Fruit fly (Drosophila melanogaster) whole organism, embryonic: ENCODE data around the gene Ant2.
A peak's percentile ranks its signal among the peaks of the same experiment; 100 is the strongest.

Experiments
- Asciz ChIP-seq: fragments of 200-800 bp; sonication (Bioruptor generic); optimal IDR thresholded peaks from 2 replicates; lab custom pipeline; 2017; ENCODE audit warnings: missing biosample characterization, mild to moderate bottlenecking, missing genetic modification characterization, missing genetic modification reagents
- CG10543 ChIP-seq: fragments of 200-800 bp; sonication (Bioruptor generic); optimal IDR thresholded peaks from 3 replicates; lab custom pipeline; 2017; ENCODE audit warnings: missing biosample characterization, mild to moderate bottlenecking, missing genetic modification characterization, moderate library complexity
- CG11504 ChIP-seq: fragments of 200-800 bp; sonication (Bioruptor generic); optimal IDR thresholded peaks from 3 replicates; lab custom pipeline; 2019; ENCODE audit warnings: missing biosample characterization, mild to moderate bottlenecking, missing genetic modification characterization, moderate library complexity
- CG13296 ChIP-seq: fragments of 200-800 bp; sonication (Bioruptor generic); optimal IDR thresholded peaks from 3 replicates; lab custom pipeline; 2018; ENCODE audit warnings: missing biosample characterization, mild to moderate bottlenecking, missing genetic modification characterization
- CG14710 ChIP-seq: fragments of 200-800 bp; sonication (Bioruptor generic); optimal IDR thresholded peaks from 3 replicates; lab custom pipeline; 2019; ENCODE audit warnings: missing biosample characterization, mild to moderate bottlenecking, missing genetic modification characterization, moderate library complexity
- CG15601 ChIP-seq: fragments of 200-800 bp; sonication (Bioruptor generic); optimal IDR thresholded peaks from 3 replicates; lab custom pipeline; 2019; ENCODE audit warnings: missing biosample characterization, mild to moderate bottlenecking, missing genetic modification characterization, moderate library complexity
- CG17829 ChIP-seq: fragments of 200-800 bp; optimal IDR thresholded peaks from 2 replicates; lab custom pipeline; 2019; ENCODE audit warnings: missing biosample characterization, mild to moderate bottlenecking, missing genetic modification characterization, moderate library complexity
- CG18599 ChIP-seq: fragments of 200-800 bp; sonication (Bioruptor generic); optimal IDR thresholded peaks from 3 replicates; lab custom pipeline; 2017; ENCODE audit warnings: missing biosample characterization, missing genetic modification characterization, mild to moderate bottlenecking, moderate library complexity, missing genetic modification reagents
- CG42726 ChIP-seq: fragments of 200-800 bp; sonication (Bioruptor generic); IDR thresholded peaks from 2 replicates; pipeline ENCODE4 v1.3.6; 2022; ENCODE audit warnings: missing biosample characterization, missing genetic modification characterization; ENCODE audit not compliant: partially characterized antibody
- CG6254 ChIP-seq: fragments of 200-800 bp; sonication (Bioruptor generic); optimal IDR thresholded peaks from 3 replicates; lab custom pipeline; 2017; ENCODE audit warnings: mild to moderate bottlenecking, missing biosample characterization, missing genetic modification reagents, missing genetic modification characterization
- CG6813 ChIP-seq: fragments of 200-800 bp; sonication (Bioruptor generic); optimal IDR thresholded peaks from 2 replicates; lab custom pipeline; 2017; ENCODE audit warnings: missing biosample characterization, missing genetic modification characterization, mild to moderate bottlenecking, moderate library complexity, missing genetic modification reagents
- CG7928 ChIP-seq: fragments of 200-800 bp; sonication (Bioruptor generic); optimal IDR thresholded peaks from 2 replicates; lab custom pipeline; 2017; ENCODE audit warnings: missing biosample characterization, mild to moderate bottlenecking, missing genetic modification characterization
- CG7963 ChIP-seq: fragments of 200-800 bp; sonication (Bioruptor generic); IDR thresholded peaks from 3 replicates; pipeline ENCODE4 v1.3.6; 2022; ENCODE audit warnings: missing biosample characterization, missing genetic modification characterization; ENCODE audit not compliant: partially characterized antibody
- CG8290 ChIP-seq, 3 experiments: fragments of 200-800 bp; sonication (Bioruptor generic); optimal IDR thresholded peaks; 2 replicates each; lab custom pipeline; 2016 to 2019; ENCODE audit warnings: missing biosample characterization in 3 of 3, missing genetic modification characterization in 3 of 3, mild to moderate bottlenecking in 2 of 3, moderate library complexity in 1 of 3
- CG9817 ChIP-seq: fragments of 200-800 bp; sonication (Bioruptor generic); optimal IDR thresholded peaks from 2 replicates; lab custom pipeline; 2018; ENCODE audit warnings: missing biosample characterization, mild to moderate bottlenecking, missing genetic modification characterization, moderate library complexity
- Dad ChIP-seq: fragments of 200-800 bp; sonication (Bioruptor generic); optimal IDR thresholded peaks from 3 replicates; lab custom pipeline; 2016; ENCODE audit warnings: missing biosample characterization, missing genetic modification characterization
- Fer1 ChIP-seq: fragments of 200-800 bp; sonication (Bioruptor generic); optimal IDR thresholded peaks from 2 replicates; lab custom pipeline; 2017; ENCODE audit warnings: missing biosample characterization, mild to moderate bottlenecking, missing genetic modification characterization
- HHEX ChIP-seq: fragments of 200-800 bp; sonication (Bioruptor generic); optimal IDR thresholded peaks from 3 replicates; lab custom pipeline; 2017; ENCODE audit warnings: missing biosample characterization, mild to moderate bottlenecking, missing genetic modification characterization, missing genetic modification reagents
- HmgZ ChIP-seq: fragments of 200-800 bp; sonication (Bioruptor generic); optimal IDR thresholded peaks from 2 replicates; lab custom pipeline; 2018; ENCODE audit warnings: missing biosample characterization, mild to moderate bottlenecking, missing genetic modification characterization
- Hmr ChIP-seq: fragments of 200-800 bp; sonication (Bioruptor generic); optimal IDR thresholded peaks from 3 replicates; lab custom pipeline; 2017; ENCODE audit warnings: mild to moderate bottlenecking, missing biosample characterization, missing genetic modification reagents, missing genetic modification characterization
- NC2β ChIP-seq: fragments of 200-800 bp; sonication (Bioruptor generic); optimal IDR thresholded peaks from 2 replicates; lab custom pipeline; 2016; ENCODE audit warnings: missing biosample characterization, missing genetic modification characterization
- PHDP ChIP-seq: fragments of 200-800 bp; sonication (Bioruptor generic); optimal IDR thresholded peaks from 3 replicates; lab custom pipeline; 2018; ENCODE audit warnings: missing biosample characterization, mild to moderate bottlenecking, missing genetic modification characterization, moderate library complexity
- Pdp1 ChIP-seq, 2 experiments: fragments of 200-800 bp; sonication (Bioruptor generic); optimal IDR thresholded peaks; 3 replicates each; lab custom pipeline; 2016; ENCODE audit warnings: missing biosample characterization in 2 of 2, missing genetic modification characterization in 2 of 2, mild to moderate bottlenecking in 1 of 2, moderate library complexity in 1 of 2
- Ssrp ChIP-seq: fragments of 200-800 bp; sonication (Bioruptor generic); optimal IDR thresholded peaks from 2 replicates; lab custom pipeline; 2018; ENCODE audit warnings: missing biosample characterization, mild to moderate bottlenecking, missing genetic modification characterization, moderate library complexity
- al ChIP-seq: fragments of 200-800 bp; sonication (Bioruptor generic); IDR thresholded peaks from 2 replicates; pipeline ENCODE4 v1.3.6; 2022; ENCODE audit warnings: missing biosample characterization, missing genetic modification characterization
- chif ChIP-seq, 2 experiments: fragments of 200-800 bp; sonication (Bioruptor generic); optimal IDR thresholded peaks; 3 replicates each; lab custom pipeline; 2016; ENCODE audit warnings: missing biosample characterization in 2 of 2, missing genetic modification characterization in 2 of 2
- ci ChIP-seq: fragments of 200-800 bp; sonication (Bioruptor generic); IDR thresholded peaks from 3 replicates; pipeline ENCODE4 v1.3.6; 2022; ENCODE audit warnings: missing biosample characterization, missing genetic modification characterization
- croc ChIP-seq: fragments of 200-800 bp; sonication (Bioruptor generic); conservative IDR thresholded peaks from 3 replicates; pipeline ENCODE4 v1.3.6; 2022; ENCODE audit warnings: missing biosample characterization, missing genetic modification characterization
- cwo ChIP-seq: fragments of 200-800 bp; sonication (Bioruptor generic); optimal IDR thresholded peaks from 3 replicates; lab custom pipeline; 2017; ENCODE audit warnings: missing biosample characterization, missing genetic modification characterization, mild to moderate bottlenecking, moderate library complexity, missing genetic modification reagents
- dmrt11E ChIP-seq: fragments of 200-800 bp; sonication (Bioruptor generic); optimal IDR thresholded peaks from 3 replicates; lab custom pipeline; 2018; ENCODE audit warnings: missing biosample characterization, mild to moderate bottlenecking, missing genetic modification characterization, moderate library complexity
- dysf ChIP-seq: fragments of 200-800 bp; sonication (Bioruptor generic); IDR thresholded peaks from 3 replicates; pipeline ENCODE4 v1.3.6; 2022; ENCODE audit warnings: missing biosample characterization, missing genetic modification characterization
- fd96Cb ChIP-seq: fragments of 200-800 bp; sonication (Bioruptor generic); optimal IDR thresholded peaks from 2 replicates; lab custom pipeline; 2018; ENCODE audit warnings: missing biosample characterization, mild to moderate bottlenecking, missing genetic modification characterization, moderate library complexity
- gce ChIP-seq: fragments of 200-800 bp; sonication (Bioruptor generic); IDR thresholded peaks from 3 replicates; pipeline ENCODE4 v1.3.6; 2022; ENCODE audit warnings: missing biosample characterization, missing genetic modification characterization
- grn ChIP-seq: fragments of 200-800 bp; sonication (Bioruptor generic); optimal IDR thresholded peaks from 3 replicates; lab custom pipeline; 2017; ENCODE audit warnings: missing biosample characterization, missing genetic modification characterization
- hkb ChIP-seq, 2 experiments: fragments of 200-800 bp in 1 of 2; fragments of >200 bp in 1 of 2; sonication (Bioruptor generic) in 1 of 2; IDR thresholded peaks in 1 of 2; optimal IDR thresholded peaks in 1 of 2; 2 replicates each; pipeline versions ENCODE4 v1.3.6 to Lab custom; 2017 to 2022; ENCODE audit warnings: missing biosample characterization in 1 of 2, missing genetic modification characterization in 1 of 2
- lab ChIP-seq: fragments of 200-800 bp; sonication (Bioruptor generic); optimal IDR thresholded peaks from 3 replicates; lab custom pipeline; 2017; ENCODE audit warnings: missing biosample characterization, missing genetic modification characterization, mild to moderate bottlenecking, moderate library complexity, missing genetic modification reagents
- maf-S ChIP-seq: fragments of 200-800 bp; sonication (Bioruptor generic); optimal IDR thresholded peaks from 2 replicates; lab custom pipeline; 2016; ENCODE audit warnings: missing biosample characterization, missing genetic modification characterization
- nau ChIP-seq: fragments of 200-800 bp; sonication (Bioruptor generic); optimal IDR thresholded peaks from 3 replicates; lab custom pipeline; 2017; ENCODE audit warnings: missing biosample characterization, mild to moderate bottlenecking, missing genetic modification characterization, missing genetic modification reagents
- otp ChIP-seq: fragments of 200-800 bp; sonication (Bioruptor generic); IDR thresholded peaks from 3 replicates; pipeline ENCODE4, ENCODE4 v1.3.6; 2022; ENCODE audit warnings: missing biosample characterization, missing genetic modification characterization
- pb ChIP-seq: fragments of 200-800 bp; sonication (Bioruptor generic); optimal IDR thresholded peaks from 3 replicates; lab custom pipeline; 2016; ENCODE audit warnings: missing biosample characterization, missing genetic modification characterization
- pros ChIP-seq: fragments of 200-800 bp; sonication (Bioruptor generic); optimal IDR thresholded peaks from 3 replicates; lab custom pipeline; 2019; ENCODE audit warnings: missing biosample characterization, mild to moderate bottlenecking, missing genetic modification characterization, moderate library complexity
- sd ChIP-seq: fragments of 200-800 bp; sonication (Bioruptor generic); optimal IDR thresholded peaks from 3 replicates; lab custom pipeline; 2018; ENCODE audit warnings: missing biosample characterization, mild to moderate bottlenecking, missing genetic modification characterization, moderate library complexity
- sens ChIP-seq: fragments of 200-800 bp; sonication (Bioruptor generic); peaks from one replicate; lab custom pipeline; 2016; ENCODE audit warnings: missing biosample characterization, missing genetic modification characterization
- ttk ChIP-seq: fragments of 200-800 bp; sonication (Bioruptor generic); IDR thresholded peaks from 2 replicates; pipeline ENCODE4 v2.1.2; 2022; ENCODE audit warnings: missing biosample characterization, missing genetic modification characterization
- zen ChIP-seq: fragments of 200-800 bp; sonication (Bioruptor generic); optimal IDR thresholded peaks from 3 replicates; lab custom pipeline; 2018; ENCODE audit warnings: missing biosample characterization, mild to moderate bottlenecking, missing genetic modification characterization, moderate library complexity

Gene Ant2

dm6 chrX:10732733-10733455, 53.8 kb downstream of the Ant2 start (continued):
- peak; percentile 19 for TF ChIP-seq CG18599 (GFP tag; lab: Kevin White, UChicago)
- TF ChIP-seq Fer1 (GFP tag; lab: Kevin White, UChicago), result peak; percentile 20
- peak; percentile 81 for TF ChIP-seq pros (GFP tag; lab: Kevin White, UChicago)
- TF ChIP-seq sd (tag; lab: Kevin White, UChicago), result peak; percentile 27
- TF ChIP-seq PHDP (tag; lab: Kevin White, UChicago), result peak; percentile 10
- TF ChIP-seq Hmr, result peak; percentile 10
- peak; percentile 41 for TF ChIP-seq nau (GFP tag; lab: Kevin White, UChicago)
- peak; percentile 98 for TF ChIP-seq CG15601 (tag; lab: Kevin White, UChicago)
- peak; percentile 40; the same call in 1 of the 3 replicates for TF ChIP-seq otp (GFP tag; lab: Robert Waterston, UW)
- TF ChIP-seq lab (GFP tag; lab: Kevin White, UChicago), result peak; percentile 44
- TF ChIP-seq Pdp1 (GFP tag; optimal IDR thresholded peaks at IDR 0.05; lab: Kevin White, UChicago), result peak in 1 of 2 experiments; percentile 84
- no peak for TF ChIP-seq dmrt11E (tag; lab: Kevin White, UChicago)
- peak; percentile 14 for TF ChIP-seq cwo (GFP tag; lab: Kevin White, UChicago)
- TF ChIP-seq Asciz, result peak; percentile 19
- no peak for TF ChIP-seq al (GFP tag; lab: Robert Waterston, UW)
- peak; percentile 37 for TF ChIP-seq CG10543
- peak; percentile 41 for TF ChIP-seq CG13296 (GFP tag; lab: Kevin White, UChicago)
- TF ChIP-seq CG6813 (GFP tag; lab: Kevin White, UChicago), result peak; percentile 30
- TF ChIP-seq sens (GFP tag; lab: Kevin White, UChicago), result peak; percentile 56
- TF ChIP-seq CG8290 (GFP tag; optimal IDR thresholded peaks at IDR 0.05; lab: Kevin White, UChicago), result no peak
- peak in 1 of 2 experiments; percentile 35 for TF ChIP-seq CG8290 (tag; optimal IDR thresholded peaks at IDR 0.05; lab: Kevin White, UChicago)

dm6 chrX:10731801-10732200, 54.9 kb downstream of the Ant2 start:
- TF ChIP-seq CG9817, result peak; percentile 21
- TF ChIP-seq croc (GFP tag; lab: Robert Waterston, UW), result peak; percentile 22; the same call in 1 of the 3 replicates
- TF ChIP-seq CG6254, result peak; percentile 45
- TF ChIP-seq pb (GFP tag; lab: Kevin White, UChicago), result no peak
- TF ChIP-seq gce (GFP tag; lab: Robert Waterston, UW), result no peak
- peak; percentile 26 for TF ChIP-seq HmgZ
- TF ChIP-seq grn, result no peak
- peak; percentile 61 for TF ChIP-seq CG17829 (tag; lab: Kevin White, UChicago)
- TF ChIP-seq ci (GFP tag; lab: Robert Waterston, UW), result peak; percentile 21; the same call in 1 of the 3 replicates
- TF ChIP-seq ttk (GFP tag; lab: Robert Waterston, UW), result peak; percentile 40; the same call in 1 of the 2 replicates
- peak; percentile 74 for TF ChIP-seq CG11504 (tag; lab: Kevin White, UChicago)
- TF ChIP-seq CG42726 (GFP tag; lab: Robert Waterston, UW), result no peak
- no peak for TF ChIP-seq Dad
- no peak for TF ChIP-seq CG7963 (GFP tag; lab: Robert Waterston, UW)
- peak; percentile 52 for TF ChIP-seq HHEX (GFP tag; lab: Kevin White, UChicago)
- TF ChIP-seq chif (GFP tag; optimal IDR thresholded peaks at IDR 0.05; lab: Kevin White, UChicago), result peak; percentile 10 to 46
- TF ChIP-seq CG7928, result no peak
- peak; percentile 59 for TF ChIP-seq CG14710 (tag; lab: Kevin White, UChicago)
- peak; percentile 68; the same call in 2 of the 3 replicates for TF ChIP-seq dysf (GFP tag; lab: Robert Waterston, UW)
- peak; percentile 64 for TF ChIP-seq Ssrp (tag; lab: Kevin White, UChicago)
- TF ChIP-seq zen (tag; lab: Kevin White, UChicago), result no peak
- no peak for TF ChIP-seq hkb (optimal IDR thresholded peaks at IDR 0.05; lab: Kevin White, UChicago)
- peak; percentile 67 for TF ChIP-seq hkb (GFP tag; IDR thresholded peaks at IDR 0.05; lab: Robert Waterston, UW)
- peak; percentile 16 for TF ChIP-seq maf-S (GFP tag; lab: Kevin White, UChicago)
- TF ChIP-seq fd96Cb (tag; lab: Kevin White, UChicago), result peak; percentile 62
- TF ChIP-seq NC2β (GFP tag; lab: Kevin White, UChicago), result no peak
